Worm (Caenorhabditis elegans) whole organism, L4/young adult: ENCODE measurements around the gene F26A1.8.

Source experiments
- W03F9.2 ChIP-seq: fragments of 150-350 bp; optimal IDR thresholded peaks from 2 replicates; lab custom pipeline; 2014; ENCODE audit warnings: missing biosample characterization, missing genetic modification characterization
- dao-5 ChIP-seq: sonication (generic microtip); optimal IDR thresholded peaks from 2 replicates; lab custom pipeline; 2016; ENCODE audit warnings: missing genotype, missing genetic modification characterization, moderate library complexity, missing compliant biosample characterization
- him-1 ChIP-seq: sonication (generic microtip); optimal IDR thresholded peaks from 2 replicates; lab custom pipeline; 2016; ENCODE audit warnings: missing genotype, missing genetic modification reagents, missing genetic modification characterization, missing compliant biosample characterization

Gene F26A1.8

ce11 chrIII:4822140-4822539, at the start of gene F26A1.8:
Gene F26A1.8 (minus strand): TSS chrIII:4822240.
- TF ChIP-seq W03F9.2 (tag; lab: Kevin White, UChicago) (no peak), him-1 (tag; lab: Kevin White, UChicago) (no peak), dao-5 (tag; lab: Kevin White, UChicago) (no peak)

DNA sequence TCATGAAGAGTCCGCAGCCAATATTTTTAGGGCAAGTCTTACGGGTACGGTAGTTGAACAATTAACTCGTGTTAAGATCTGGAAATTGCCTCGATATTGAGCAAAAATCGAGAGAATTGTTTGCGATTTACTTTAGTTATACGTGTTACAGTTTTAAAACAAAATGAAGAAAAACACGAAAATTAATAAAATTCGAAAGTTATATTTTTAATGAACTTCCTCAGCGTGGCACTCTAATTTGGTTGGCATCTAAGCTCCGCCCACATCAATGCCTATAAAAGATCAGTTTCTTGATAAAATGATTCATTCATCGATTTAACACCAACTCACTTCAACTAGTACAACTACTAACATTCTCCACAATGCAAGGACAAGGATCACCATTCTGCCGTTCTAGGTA, 48.4 kb upstream of the F26A1.8 start, which contains the start of gene gipc-1:
Gene gipc-1, plus strand, starts transcription at position 301 of the 400 bp plus-strand sequence.
- TF ChIP-seq W03F9.2 (tag; lab: Kevin White, UChicago) (no peak), him-1 (tag; lab: Kevin White, UChicago) (no peak), dao-5 (tag; lab: Kevin White, UChicago) (no peak)

- TF ChIP-seq W03F9.2 (tag; lab: Kevin White, UChicago): no peak
- no peak for TF ChIP-seq dao-5 (tag; lab: Kevin White, UChicago)
- no peak for TF ChIP-seq him-1 (tag; lab: Kevin White, UChicago)
These were observed 46.6 kb upstream of the F26A1.8 start, which contains the start of the genes msd-4 and C35D10.3 for ce11 chrIII:4868643-4869042. Gene msd-4 (minus strand): TSS chrIII:4868743. Gene C35D10.3 (plus strand): TSS chrIII:4868921.

DNA sequence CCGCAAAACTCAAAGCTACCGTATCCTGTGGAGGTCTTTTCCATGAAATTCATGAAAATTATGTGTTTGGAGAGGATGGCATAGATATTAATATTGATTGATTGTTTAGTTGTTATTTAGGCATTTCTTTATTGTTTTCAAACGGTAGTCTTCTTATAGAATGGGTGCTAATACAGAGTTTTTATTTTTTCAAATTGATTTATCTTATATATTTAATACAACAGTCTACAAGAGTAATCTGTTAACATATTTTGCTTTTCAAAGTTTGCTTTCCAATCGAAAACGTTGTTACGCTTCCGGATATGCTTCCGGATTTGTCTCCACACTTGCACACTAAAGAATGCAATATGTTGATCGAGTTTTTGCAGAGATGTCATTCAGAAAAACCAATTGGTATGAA, 44.7 kb upstream of the F26A1.8 start, which contains the start of gene C35D10.17:
Gene C35D10.17, plus strand, starts transcription at position 301 of the 400 bp plus-strand sequence.
- no peak for TF ChIP-seq W03F9.2 (tag; lab: Kevin White, UChicago)
- no peak for TF ChIP-seq him-1 (tag; lab: Kevin White, UChicago)
- TF ChIP-seq dao-5 (tag; lab: Kevin White, UChicago): no peak

ce11 chrIII:4863127-4863526, 41.1 kb upstream of the F26A1.8 start, which contains the start of gene coq-8:
Gene coq-8 (plus strand): TSS chrIII:4863427.
- TF ChIP-seq him-1 (tag; lab: Kevin White, UChicago) (no peak), W03F9.2 (tag; lab: Kevin White, UChicago) (no peak), dao-5 (tag; lab: Kevin White, UChicago) (no peak)

ce11 chrIII:4861744-4862401, 39.8 kb upstream of the F26A1.8 start, which contains the start of the genes C35D10.10 and C35D10.5:
Gene C35D10.10 (minus strand): TSS chrIII:4861794.
Gene C35D10.5 (plus strand): TSS chrIII:4862351.
- no peak for TF ChIP-seq dao-5 (tag; lab: Kevin White, UChicago)
- TF ChIP-seq him-1 (tag; lab: Kevin White, UChicago): no peak

ce11 chrIII:4859039-4859438, 37.0 kb upstream of the F26A1.8 start, which contains the start of gene C35D10.6:
Gene C35D10.6 (plus strand): TSS chrIII:4859339.
- TF ChIP-seq him-1 (tag; lab: Kevin White, UChicago) (no peak), dao-5 (tag; lab: Kevin White, UChicago) (no peak), W03F9.2 (tag; lab: Kevin White, UChicago) (no peak)

DNA sequence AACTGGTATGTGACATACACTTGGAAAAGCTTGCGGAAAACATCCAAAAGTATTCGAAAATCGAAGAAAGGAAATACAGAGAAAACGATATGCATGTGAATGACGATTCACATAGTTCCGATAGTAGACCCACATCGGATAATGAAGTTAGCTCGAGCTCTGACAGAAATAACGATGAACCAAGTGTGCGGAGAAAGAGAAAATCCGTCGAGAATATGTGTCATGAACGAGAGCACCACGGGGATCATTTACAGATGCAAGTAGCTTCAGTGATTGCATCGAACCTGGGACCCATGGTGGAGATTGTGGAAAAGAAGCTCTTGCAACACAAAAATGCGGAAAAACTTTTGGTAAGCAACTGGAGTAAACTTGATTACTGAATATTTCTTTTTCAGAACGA, 35.0 kb upstream of the F26A1.8 start:
- TF ChIP-seq W03F9.2 (tag; lab: Kevin White, UChicago): no peak
- TF ChIP-seq dao-5 (tag; lab: Kevin White, UChicago): no peak
- TF ChIP-seq him-1 (tag; lab: Kevin White, UChicago): no peak

DNA sequence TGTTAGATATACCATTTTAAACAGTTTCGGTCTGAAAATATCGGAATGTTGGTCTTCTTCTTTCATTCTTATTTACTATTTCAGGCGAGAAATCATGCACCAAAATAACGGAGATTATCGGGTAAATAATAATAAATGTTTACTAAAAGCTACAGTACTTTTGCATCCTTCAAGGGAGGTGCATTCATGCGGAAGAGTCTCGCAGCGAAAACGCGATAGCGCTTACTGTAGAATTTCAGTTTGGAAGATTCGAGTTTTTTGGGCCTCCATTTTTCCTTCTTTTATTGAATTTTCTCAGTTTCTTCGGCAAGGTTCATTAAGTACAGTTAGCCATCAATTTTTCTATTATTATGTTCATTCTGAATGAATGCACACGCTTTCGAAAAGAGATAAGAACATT, 34.1 kb upstream of the F26A1.8 start, which contains the start of gene C35D10.7:
Gene C35D10.7, plus strand, starts transcription at position 85 of the 400 bp plus-strand sequence.
- TF ChIP-seq him-1 (tag; lab: Kevin White, UChicago) (no peak), W03F9.2 (tag; lab: Kevin White, UChicago) (no peak), dao-5 (tag; lab: Kevin White, UChicago) (no peak)

ce11 chrIII:4854918-4855317, 32.9 kb upstream of the F26A1.8 start, which contains the start of gene C35D10.8:
Gene C35D10.8 (plus strand): TSS chrIII:4855218.
- TF ChIP-seq him-1 (tag; lab: Kevin White, UChicago) (no peak), dao-5 (tag; lab: Kevin White, UChicago) (no peak), W03F9.2 (tag; lab: Kevin White, UChicago) (no peak)

- TF ChIP-seq him-1 (tag; lab: Kevin White, UChicago) (no peak), W03F9.2 (tag; lab: Kevin White, UChicago) (no peak), dao-5 (tag; lab: Kevin White, UChicago) (no peak)
These were observed 30.0 kb upstream of the F26A1.8 start, which contains the start of gene ced-4 for ce11 chrIII:4852025-4852424. Gene ced-4 (plus strand): TSS chrIII:4852325.

- TF ChIP-seq him-1 (tag; lab: Kevin White, UChicago) (no peak), W03F9.2 (tag; lab: Kevin White, UChicago) (peak; percentile 73)
These were observed 28.1 kb upstream of the F26A1.8 start, which contains the start of gene F26A1.1 for ce11 chrIII:4850139-4850538. Gene F26A1.1 (plus strand): TSS chrIII:4850507.

- no peak for TF ChIP-seq him-1 (tag; lab: Kevin White, UChicago)
These were observed 27.7 kb upstream of the F26A1.8 start, which contains the start of gene nonu-1 for ce11 chrIII:4849739-4850138. Gene nonu-1 (minus strand): TSS chrIII:4849907.
